Fruit fly (Drosophila melanogaster): ENCODE measurements around the gene COX7AL.

dm6 chr3R:8310678-8311077, 32.8 kb upstream of the COX7AL start, which contains the start of gene CG11693:
- TF ChIP-seq CTCF (optimal IDR thresholded peaks at IDR 0.05) (no peak), CG8478 (optimal IDR thresholded peaks at IDR 0.05) (no peak)

Data from S2 (cell line).